Worm (Caenorhabditis elegans): ENCODE measurements around the gene pgp-13.

Gene pgp-13

DNA sequence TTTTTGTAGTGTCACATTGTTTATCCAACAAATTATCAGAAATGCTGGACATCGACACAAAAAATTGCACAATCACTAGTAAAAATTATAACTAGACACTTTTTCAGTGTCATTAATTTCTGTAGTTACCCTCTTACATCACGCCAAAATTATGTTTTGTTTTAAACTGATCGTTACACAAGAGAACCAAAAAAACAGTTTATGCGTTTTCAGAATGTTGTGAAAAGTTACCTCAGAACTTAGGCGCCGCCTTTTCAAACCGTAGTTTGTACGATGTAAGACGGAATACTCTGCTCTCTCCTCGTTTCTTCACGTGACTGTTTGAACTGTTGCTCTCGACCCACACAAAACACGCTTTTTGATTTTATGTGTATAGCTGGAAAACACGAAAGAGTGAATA lies at the start of gene pgp-13:
Gene pgp-13 (plus strand): TSS at position 301 of the 400 bp plus-strand sequence.
- no peak for TF ChIP-seq nhr-232 (tag; optimal IDR thresholded peaks at IDR 0.05)
- TF ChIP-seq ceh-30 (tag; optimal IDR thresholded peaks at IDR 0.05) = no peak
- TF ChIP-seq pag-3 (tag; optimal IDR thresholded peaks at IDR 0.05; ENCODE audit: borderline replicate concordance) = no peak
- TF ChIP-seq sox-2 (GFP tag; IDR thresholded peaks at IDR 0.05) = no peak
- no peak for TF ChIP-seq zip-5 (tag; optimal IDR thresholded peaks at IDR 0.05)
- TF ChIP-seq ahr-1 (tag; optimal IDR thresholded peaks at IDR 0.05) = no peak
- TF ChIP-seq fax-1 (tag; optimal IDR thresholded peaks at IDR 0.05) = no peak
- TF ChIP-seq ceh-2 (tag; optimal IDR thresholded peaks at IDR 0.05) = no peak
- TF ChIP-seq Y22D7AL.16 (tag; optimal IDR thresholded peaks at IDR 0.05) = no peak
- TF ChIP-seq F13H6.1 (tag; optimal IDR thresholded peaks at IDR 0.05) = no peak
- TF ChIP-seq elt-4 (tag; optimal IDR thresholded peaks at IDR 0.05) = no peak
- TF ChIP-seq pha-4 (tag; optimal IDR thresholded peaks at IDR 0.05) = no peak
- no peak for TF ChIP-seq lin-11 (tag; optimal IDR thresholded peaks at IDR 0.05)
- no peak for TF ChIP-seq rnt-1 (tag; optimal IDR thresholded peaks at IDR 0.05)
- TF ChIP-seq npax-4 (tag; optimal IDR thresholded peaks at IDR 0.05) = no peak
- no peak for TF ChIP-seq pqm-1 (tag; optimal IDR thresholded peaks at IDR 0.05)
- TF ChIP-seq ceh-18 (tag; optimal IDR thresholded peaks at IDR 0.05) = no peak

ce11 chrX:12689869-12690268 lies 48.7 kb upstream of the pgp-13 start:
- TF ChIP-seq pag-3 (tag; optimal IDR thresholded peaks at IDR 0.05; ENCODE audit: borderline replicate concordance) = no peak
- TF ChIP-seq unc-42 (tag; optimal IDR thresholded peaks at IDR 0.05) = peak; percentile 95
- TF ChIP-seq hlh-13 (GFP tag; optimal IDR thresholded peaks at IDR 0.05) = no peak
- TF ChIP-seq pha-4 (tag; optimal IDR thresholded peaks at IDR 0.05) = no peak
- TF ChIP-seq fax-1 (tag; optimal IDR thresholded peaks at IDR 0.05) = no peak
- peak; percentile 36 for TF ChIP-seq ceh-31 (tag; optimal IDR thresholded peaks at IDR 0.05)
- no peak for TF ChIP-seq ceh-18 (tag; optimal IDR thresholded peaks at IDR 0.05)
- no peak for TF ChIP-seq unc-86 (tag; optimal IDR thresholded peaks at IDR 0.05)
- no peak for TF ChIP-seq pros-1 (tag; optimal IDR thresholded peaks at IDR 0.05)

DNA sequence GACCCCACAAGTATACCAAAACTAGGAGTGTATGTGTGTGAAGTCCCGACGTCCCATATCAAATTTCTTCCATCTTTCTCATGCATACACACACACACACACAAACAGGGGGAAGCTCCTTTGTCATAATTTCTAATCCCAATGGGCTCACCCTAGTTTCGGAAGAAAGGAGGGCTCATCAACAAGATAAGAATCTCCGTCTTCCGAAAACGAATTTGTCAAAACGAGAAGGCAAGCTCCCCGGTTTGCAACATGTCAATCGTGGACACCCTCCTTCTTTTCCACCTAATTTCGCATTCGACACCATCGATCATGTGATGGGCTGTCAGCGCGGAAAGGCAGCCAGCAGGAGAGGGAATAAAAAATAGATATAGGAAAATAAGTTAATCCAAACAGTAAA lies 48.2 kb upstream of the pgp-13 start:
- TF ChIP-seq eyg-1 (tag; optimal IDR thresholded peaks at IDR 0.05) = no peak
- TF ChIP-seq unc-55 (GFP tag; optimal IDR thresholded peaks at IDR 0.05) = peak; percentile 93
- peak; percentile 59 for TF ChIP-seq hlh-30 (tag; optimal IDR thresholded peaks at IDR 0.05; ENCODE audit: insufficient read depth)
- peak; percentile 54 for TF ChIP-seq ceh-34 (tag; optimal IDR thresholded peaks at IDR 0.05)

DNA sequence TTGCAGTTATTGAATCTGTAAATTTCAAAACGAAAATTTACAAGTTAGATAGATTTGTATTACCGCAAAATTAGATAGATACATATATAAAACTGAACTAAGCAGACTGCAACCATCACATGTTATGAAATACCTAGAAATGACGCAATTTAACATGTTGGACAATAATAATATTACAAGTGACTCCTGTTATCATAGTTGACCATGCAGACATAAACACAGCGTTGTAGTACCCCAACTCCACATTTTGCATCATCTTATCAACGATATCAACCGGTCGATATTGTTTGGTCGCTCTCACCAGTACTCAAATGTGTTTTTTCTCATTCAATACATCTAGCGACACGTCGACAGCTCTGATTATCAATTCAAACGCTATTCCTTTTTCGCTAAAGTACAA lies 47.2 kb upstream of the pgp-13 start, which contains the start of gene ugt-50:
Gene ugt-50 (plus strand): TSS at position 268 of the 400 bp plus-strand sequence.
- TF ChIP-seq elt-2 (tag; optimal IDR thresholded peaks at IDR 0.05) (peak; percentile 82), pqm-1 (tag; optimal IDR thresholded peaks at IDR 0.05) (no peak)

DNA sequence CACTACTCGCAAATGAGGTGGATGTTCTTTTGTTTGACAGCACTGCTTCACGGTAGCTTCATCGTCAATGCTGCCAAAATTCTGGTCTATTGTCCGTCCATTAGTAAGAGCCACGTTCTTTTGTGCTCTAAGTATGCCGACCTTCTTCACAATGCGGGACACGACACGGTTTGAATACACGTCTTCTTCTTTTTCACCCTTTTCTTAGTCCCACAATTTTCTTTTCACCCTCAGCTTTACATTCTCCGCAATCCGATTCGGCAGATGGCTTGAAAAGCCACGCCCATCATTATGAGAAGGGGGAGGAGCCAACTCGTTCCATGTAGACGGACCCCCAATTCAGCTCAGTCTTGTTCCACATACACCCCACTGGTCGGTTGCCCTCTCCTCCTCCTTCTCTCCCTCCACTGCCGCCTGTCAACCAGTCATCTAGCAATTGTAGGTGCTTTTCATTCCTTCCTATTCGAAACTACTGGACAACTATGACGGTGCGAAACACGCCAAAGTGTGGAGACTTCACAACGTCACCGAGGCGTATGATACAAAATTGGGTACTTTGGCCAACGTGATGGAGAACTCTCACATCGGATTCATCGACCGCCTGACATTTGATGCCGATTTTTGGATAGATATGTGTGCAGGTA lies 46.7 kb upstream of the pgp-13 start:
- TF ChIP-seq eyg-1 (tag; optimal IDR thresholded peaks at IDR 0.05) (no peak), ets-4 (tag; optimal IDR thresholded peaks at IDR 0.05) (no peak), sox-2 (GFP tag; IDR thresholded peaks at IDR 0.05) (no peak; the same call in 1 of the 2 replicates), K02D7.2 (tag; optimal IDR thresholded peaks at IDR 0.05) (no peak), npax-4 (tag; optimal IDR thresholded peaks at IDR 0.05) (no peak), sdc-2 (tag; optimal IDR thresholded peaks at IDR 0.05) (peak; percentile 21), elt-2 (tag; optimal IDR thresholded peaks at IDR 0.05) (no peak), ceh-34 (tag; optimal IDR thresholded peaks at IDR 0.05) (peak; percentile 19), lim-6 (tag; optimal IDR thresholded peaks at IDR 0.05) (no peak), pha-4 (tag; optimal IDR thresholded peaks at IDR 0.05) (no peak), pros-1 (tag; optimal IDR thresholded peaks at IDR 0.05) (no peak), ceh-9 (tag; optimal IDR thresholded peaks at IDR 0.05) (no peak), che-1 (tag; optimal IDR thresholded peaks at IDR 0.05) (peak; percentile 29), tbx-2 (tag; optimal IDR thresholded peaks at IDR 0.05) (peak; percentile 56), unc-3 (GFP tag; conservative IDR thresholded peaks at IDR 0.05) (no peak), unc-3 (tag; optimal IDR thresholded peaks at IDR 0.05) (no peak), hlh-30 (tag; optimal IDR thresholded peaks at IDR 0.05; ENCODE audit: insufficient read depth) (no peak), pax-1 (tag; optimal IDR thresholded peaks at IDR 0.05) (no peak), elt-4 (tag; optimal IDR thresholded peaks at IDR 0.05) (no peak), pag-3 (tag; optimal IDR thresholded peaks at IDR 0.05; ENCODE audit: borderline replicate concordance) (peak; percentile 7), ceh-6 (GFP tag; optimal IDR thresholded peaks at IDR 0.05) (no peak), nhr-232 (tag; optimal IDR thresholded peaks at IDR 0.05) (no peak), madf-2 (tag; optimal IDR thresholded peaks at IDR 0.05) (no peak), ahr-1 (tag; optimal IDR thresholded peaks at IDR 0.05) (peak; percentile 11), unc-55 (GFP tag; optimal IDR thresholded peaks at IDR 0.05) (no peak), ceh-19 (GFP tag; optimal IDR thresholded peaks at IDR 0.05) (no peak), Y22D7AL.16 (tag; optimal IDR thresholded peaks at IDR 0.05) (no peak), fkh-6 (tag; optimal IDR thresholded peaks at IDR 0.05) (no peak), ama-1 (optimal IDR thresholded peaks at IDR 0.05) (peak; percentile 96), unc-86 (tag; optimal IDR thresholded peaks at IDR 0.05) (no peak), ceh-18 (tag; optimal IDR thresholded peaks at IDR 0.05) (peak; percentile 6)
